Fruit fly (Drosophila melanogaster) whole organism, wandering third instar larva: Measurements from ENCODE around the gene ovm.
A peak's percentile ranks its signal among the peaks of the same experiment; 100 is the strongest.

ENCODE experiments used
- Abd-B ChIP-seq: fragments of >200 bp; optimal IDR thresholded peaks from 2 replicates; lab custom pipeline; 2017; ENCODE audit warnings: missing biosample characterization, missing genetic modification characterization
- CG32264 ChIP-seq: fragments of 200-800 bp; sonication (Bioruptor generic); optimal IDR thresholded peaks from 2 replicates; lab custom pipeline; 2016; ENCODE audit warnings: missing biosample characterization, missing genetic modification characterization
- CG9705 ChIP-seq: fragments of 200-800 bp; sonication (Bioruptor generic); optimal IDR thresholded peaks from 2 replicates; lab custom pipeline; 2018; ENCODE audit warnings: missing biosample characterization, mild to moderate bottlenecking, missing genetic modification characterization
- CrebA ChIP-seq: fragments of 200-800 bp; sonication (Bioruptor generic); optimal IDR thresholded peaks from 2 replicates; lab custom pipeline; 2016; ENCODE audit warnings: missing biosample characterization, mild to moderate bottlenecking, missing genetic modification characterization, borderline replicate concordance
- Dif ChIP-seq: fragments of 200-275, 200-300 bp; sonication (Bioruptor generic); optimal IDR thresholded peaks from 2 replicates; lab custom pipeline; 2018; ENCODE audit warnings: missing biosample characterization, missing genetic modification characterization; ENCODE audit not compliant: partially characterized antibody
- GATAd ChIP-seq: sonication (Bioruptor generic); optimal IDR thresholded peaks from 2 replicates; lab custom pipeline; 2016; ENCODE audit warnings: missing biosample characterization, missing genetic modification characterization
- HLH106 ChIP-seq: fragments of 200-800 bp; optimal IDR thresholded peaks from 3 replicates; lab custom pipeline; 2019; ENCODE audit warnings: missing biosample characterization, mild to moderate bottlenecking, missing genetic modification characterization, moderate library complexity
- Hnf4 ChIP-seq: fragments of 200-800 bp; sonication (Bioruptor generic); optimal IDR thresholded peaks from 2 replicates; lab custom pipeline; 2016; ENCODE audit warnings: missing biosample characterization, mild to moderate bottlenecking, missing genetic modification characterization
- Hr78 ChIP-seq: fragments of >200 bp; optimal IDR thresholded peaks from 2 replicates; lab custom pipeline; 2017; ENCODE audit warnings: missing biosample characterization, missing genetic modification characterization
- Hr83 ChIP-seq: fragments of 200-300 bp; sonication (Bioruptor generic); optimal IDR thresholded peaks from 2 replicates; lab custom pipeline; 2016; ENCODE audit warnings: missing biosample characterization, mild to moderate bottlenecking, missing genetic modification characterization, moderate library complexity; ENCODE audit not compliant: poor library complexity, severe bottlenecking
- Jra ChIP-seq: sonication (Bioruptor generic); optimal IDR thresholded peaks from 2 replicates; lab custom pipeline; 2016; ENCODE audit warnings: missing biosample characterization, missing genetic modification characterization
- Mio ChIP-seq: sonication (Bioruptor generic); optimal IDR thresholded peaks from 2 replicates; lab custom pipeline; 2016; ENCODE audit warnings: missing biosample characterization, missing genetic modification characterization
- Myc ChIP-seq: fragments of >200 bp; optimal IDR thresholded peaks from 2 replicates; lab custom pipeline; 2017
- N ChIP-seq: fragments of >200 bp; optimal IDR thresholded peaks from 2 replicates; lab custom pipeline; 2018; ENCODE audit warnings: missing biosample characterization, missing external identifiers, missing genetic modification characterization
- OdsH ChIP-seq: fragments of 200-800 bp; sonication (Bioruptor generic); optimal IDR thresholded peaks from 2 replicates; lab custom pipeline; 2016; ENCODE audit warnings: missing biosample characterization, mild to moderate bottlenecking, missing genetic modification characterization
- Rel ChIP-seq, 2 experiments: fragments of 200-800 bp; sonication (Bioruptor generic) in 1 of 2; optimal IDR thresholded peaks; 2 replicates in 1 of 2; 3 replicates in 1 of 2; lab custom pipeline; 2016 to 2019; ENCODE audit warnings: mild to moderate bottlenecking in 2 of 2, missing biosample characterization in 2 of 2, missing genetic modification characterization in 2 of 2, moderate library complexity in 1 of 2
- Vsx2 ChIP-seq: fragments of 200-300, 225-300 bp; sonication (Bioruptor generic); optimal IDR thresholded peaks from 2 replicates; lab custom pipeline; 2018; ENCODE audit warnings: missing biosample characterization, missing genetic modification characterization; ENCODE audit not compliant: partially characterized antibody
- brk ChIP-seq: fragments of 200-800 bp; sonication (Bioruptor generic); optimal IDR thresholded peaks from 2 replicates; lab custom pipeline; 2016; ENCODE audit warnings: missing biosample characterization, mild to moderate bottlenecking, missing genetic modification characterization
- dl ChIP-seq, 2 experiments: fragments of 175-275, 200-275 bp in 1 of 2; fragments of 200-275 bp in 1 of 2; sonication (Bioruptor generic); optimal IDR thresholded peaks; lab custom pipeline; 2018; ENCODE audit warnings: mild to moderate bottlenecking in 2 of 2, missing biosample characterization in 2 of 2, missing genetic modification characterization in 2 of 2, moderate library complexity in 2 of 2; ENCODE audit not compliant: partially characterized antibody in 2 of 2, insufficient read depth in 1 of 2
- dmrt93B ChIP-seq: fragments of 200-800 bp; sonication (Bioruptor generic); optimal IDR thresholded peaks from 2 replicates; lab custom pipeline; 2018; ENCODE audit warnings: missing biosample characterization, mild to moderate bottlenecking, missing genetic modification characterization
- dsf ChIP-seq: sonication (Bioruptor generic); optimal IDR thresholded peaks from 2 replicates; lab custom pipeline; 2016; ENCODE audit warnings: missing biosample characterization, missing genetic modification characterization, borderline replicate concordance
- ey ChIP-seq: fragments of 200-800 bp; sonication (Bioruptor generic); optimal IDR thresholded peaks from 2 replicates; lab custom pipeline; 2016; ENCODE audit warnings: missing biosample characterization, missing genetic modification characterization
- foxo ChIP-seq, 2 experiments: fragments of 200-800 bp; sonication (Bioruptor generic); optimal IDR thresholded peaks; 2 replicates in 1 of 2; 3 replicates in 1 of 2; lab custom pipeline; 2016 to 2017; ENCODE audit warnings: missing biosample characterization in 2 of 2, missing genetic modification characterization in 2 of 2
- h ChIP-seq: fragments of 200-800 bp; sonication (Bioruptor generic); optimal IDR thresholded peaks from 3 replicates; lab custom pipeline; 2016; ENCODE audit warnings: missing biosample characterization, mild to moderate bottlenecking, missing genetic modification characterization
- jim ChIP-seq: fragments of 175-275, 200-325 bp; sonication (Bioruptor generic); optimal IDR thresholded peaks from 2 replicates; lab custom pipeline; 2016; ENCODE audit warnings: missing biosample characterization, mild to moderate bottlenecking, missing genetic modification characterization
- lola ChIP-seq: fragments of >200 bp; optimal IDR thresholded peaks from 2 replicates; lab custom pipeline; 2017; ENCODE audit warnings: missing biosample characterization, missing genetic modification characterization
- rgr ChIP-seq: fragments of 200-800 bp; sonication (Bioruptor generic); optimal IDR thresholded peaks from 3 replicates; lab custom pipeline; 2016; ENCODE audit warnings: missing biosample characterization, mild to moderate bottlenecking, missing genetic modification characterization
- sage ChIP-seq: fragments of 200-800 bp; sonication (Bioruptor generic); optimal IDR thresholded peaks from 2 replicates; lab custom pipeline; 2016; ENCODE audit warnings: missing biosample characterization, mild to moderate bottlenecking, missing genetic modification characterization
- tai ChIP-seq: sonication (Bioruptor generic); optimal IDR thresholded peaks from 2 replicates; lab custom pipeline; 2016; ENCODE audit warnings: missing biosample characterization, missing genetic modification characterization
- usp ChIP-seq: fragments of >200 bp; optimal IDR thresholded peaks from 2 replicates; lab custom pipeline; 2017; ENCODE audit warnings: missing biosample characterization, missing genetic modification characterization

ovm gene

dm6 chr2L:155994-156393 is 15.2 kb upstream of the ovm start, which contains the start of gene CG3436:
CG3436 (plus strand) TSS chr2L:156029.
- TF ChIP-seq Hnf4 (GFP tag; lab: Kevin White, UChicago), result no peak
- peak; percentile 47 for TF ChIP-seq rgr (GFP tag; lab: Kevin White, UChicago)
- no peak for TF ChIP-seq Vsx2 (GFP tag; lab: Kevin White, UChicago)
- TF ChIP-seq h (GFP tag; lab: Kevin White, UChicago), result peak; percentile 3
- no peak for TF ChIP-seq Rel (GFP tag; optimal IDR thresholded peaks at IDR 0.05; lab: Kevin White, UChicago)
- peak; percentile 0 for TF ChIP-seq Rel (tag; optimal IDR thresholded peaks at IDR 0.05; lab: Kevin White, UChicago)
- TF ChIP-seq Mio (GFP tag; lab: Kevin White, UChicago), result no peak
- no peak for TF ChIP-seq Dif (GFP tag; lab: Kevin White, UChicago)
- TF ChIP-seq CG32264 (GFP tag; lab: Kevin White, UChicago), result no peak

dm6 chr2L:155215-155712 is 14.5 kb upstream of the ovm start, which contains the start of gene Pus10:
Pus10 (minus strand) TSS chr2L:155305.
- TF ChIP-seq ey (GFP tag; lab: Kevin White, UChicago) (no peak), OdsH (GFP tag; lab: Kevin White, UChicago) (peak; percentile 4), dl (GFP tag; optimal IDR thresholded peaks at IDR 0.05; lab: Kevin White, UChicago; ENCODE audit: insufficient read depth in 1 of 2, partially characterized antibody in 2 of 2) (no peak), GATAd (GFP tag; lab: Kevin White, UChicago) (no peak), Abd-B (GFP tag; lab: Kevin White, UChicago) (no peak), HLH106 (tag; lab: Kevin White, UChicago) (no peak), Vsx2 (GFP tag; lab: Kevin White, UChicago) (peak; percentile 26), dmrt93B (no peak), Hr78 (no peak), usp (GFP tag; lab: Kevin White, UChicago) (no peak), foxo (GFP tag; optimal IDR thresholded peaks at IDR 0.05; lab: Kevin White, UChicago) (peak in 1 of 2 experiments; percentile 26), lola (no peak), dsf (no peak), Hr83 (GFP tag; lab: Kevin White, UChicago) (no peak), Jra (GFP tag; lab: Kevin White, UChicago) (peak; percentile 35)
- TF ChIP-seq, all 38 proteins: peak for 4

dm6 chr2L:153142-153541 is 12.3 kb upstream of the ovm start, which contains the start of gene CG42399:
CG42399 (minus strand) TSS chr2L:153300.
- no peak for TF ChIP-seq CG9705
- TF ChIP-seq usp (GFP tag; lab: Kevin White, UChicago), result no peak
- no peak for TF ChIP-seq Abd-B (GFP tag; lab: Kevin White, UChicago)
- TF ChIP-seq sage, result no peak
- TF ChIP-seq Hr78, result no peak
- no peak for TF ChIP-seq Hr83 (GFP tag; lab: Kevin White, UChicago)
- TF ChIP-seq Vsx2 (GFP tag; lab: Kevin White, UChicago), result no peak
- TF ChIP-seq rgr (GFP tag; lab: Kevin White, UChicago), result no peak

- TF ChIP-seq jim (GFP tag; lab: Kevin White, UChicago), result no peak
- TF ChIP-seq sage, result no peak
- TF ChIP-seq brk (GFP tag; lab: Kevin White, UChicago), result no peak
- no peak for TF ChIP-seq CrebA
Measured at dm6 chr2L:146503-146902, 5.7 kb upstream of the ovm start.

dm6 chr2L:143088-143487 is 2.3 kb upstream of the ovm start, which contains the start of the genes CG31974 and CG11454:
CG31974 (minus strand) TSS chr2L:143091.
CG11454 (plus strand) TSS chr2L:143323.
- peak; percentile 60 for TF ChIP-seq Myc (lab: Kevin White, UChicago)
- no peak for TF ChIP-seq Rel (GFP tag; optimal IDR thresholded peaks at IDR 0.05; lab: Kevin White, UChicago)
- TF ChIP-seq Rel (tag; optimal IDR thresholded peaks at IDR 0.05; lab: Kevin White, UChicago), result peak; percentile 41
- no peak for TF ChIP-seq dsf

- no peak for TF ChIP-seq Rel (GFP tag; optimal IDR thresholded peaks at IDR 0.05; lab: Kevin White, UChicago)
- peak; percentile 5 for TF ChIP-seq Rel (tag; optimal IDR thresholded peaks at IDR 0.05; lab: Kevin White, UChicago)
- no peak for TF ChIP-seq GATAd (GFP tag; lab: Kevin White, UChicago)
- no peak for TF ChIP-seq Dif (GFP tag; lab: Kevin White, UChicago)
- TF ChIP-seq tai (GFP tag; lab: Kevin White, UChicago), result no peak
- no peak for TF ChIP-seq N (GFP tag; lab: Kevin White, UChicago)
- peak; percentile 16 for TF ChIP-seq h (GFP tag; lab: Kevin White, UChicago)
- TF ChIP-seq, all 38 proteins: peak for 2
Measured at dm6 chr2L:139610-140009, 1.2 kb downstream of the ovm start.
